Fruit fly (Drosophila melanogaster) whole organism, wandering third instar larva: ENCODE data around the gene Jwa.

Source experiments
- CG32264 ChIP-seq: fragments of 200-800 bp; sonication (Bioruptor generic); optimal IDR thresholded peaks from 2 replicates; lab custom pipeline; 2016; ENCODE audit warnings: missing biosample characterization, missing genetic modification characterization
- CG9705 ChIP-seq: fragments of 200-800 bp; sonication (Bioruptor generic); optimal IDR thresholded peaks from 2 replicates; lab custom pipeline; 2018; ENCODE audit warnings: missing biosample characterization, mild to moderate bottlenecking, missing genetic modification characterization
- CrebA ChIP-seq: fragments of 200-800 bp; sonication (Bioruptor generic); optimal IDR thresholded peaks from 2 replicates; lab custom pipeline; 2016; ENCODE audit warnings: missing biosample characterization, mild to moderate bottlenecking, missing genetic modification characterization, borderline replicate concordance
- Dfd ChIP-seq: fragments of >200 bp; optimal IDR thresholded peaks from 2 replicates; lab custom pipeline; 2017; ENCODE audit warnings: missing biosample characterization, missing genetic modification characterization
- Dif ChIP-seq: fragments of 200-275, 200-300 bp; sonication (Bioruptor generic); optimal IDR thresholded peaks from 2 replicates; lab custom pipeline; 2018; ENCODE audit warnings: missing biosample characterization, missing genetic modification characterization; ENCODE audit not compliant: partially characterized antibody
- GATAd ChIP-seq: sonication (Bioruptor generic); optimal IDR thresholded peaks from 2 replicates; lab custom pipeline; 2016; ENCODE audit warnings: missing biosample characterization, missing genetic modification characterization
- HLH106 ChIP-seq: fragments of 200-800 bp; optimal IDR thresholded peaks from 3 replicates; lab custom pipeline; 2019; ENCODE audit warnings: missing biosample characterization, mild to moderate bottlenecking, missing genetic modification characterization, moderate library complexity
- Hnf4 ChIP-seq: fragments of 200-800 bp; sonication (Bioruptor generic); optimal IDR thresholded peaks from 2 replicates; lab custom pipeline; 2016; ENCODE audit warnings: missing biosample characterization, mild to moderate bottlenecking, missing genetic modification characterization
- Hr78 ChIP-seq: fragments of >200 bp; optimal IDR thresholded peaks from 2 replicates; lab custom pipeline; 2017; ENCODE audit warnings: missing biosample characterization, missing genetic modification characterization
- Hr83 ChIP-seq: fragments of 200-300 bp; sonication (Bioruptor generic); optimal IDR thresholded peaks from 2 replicates; lab custom pipeline; 2016; ENCODE audit warnings: missing biosample characterization, mild to moderate bottlenecking, missing genetic modification characterization, moderate library complexity; ENCODE audit not compliant: poor library complexity, severe bottlenecking
- Jra ChIP-seq: sonication (Bioruptor generic); optimal IDR thresholded peaks from 2 replicates; lab custom pipeline; 2016; ENCODE audit warnings: missing biosample characterization, missing genetic modification characterization
- Mio ChIP-seq: sonication (Bioruptor generic); optimal IDR thresholded peaks from 2 replicates; lab custom pipeline; 2016; ENCODE audit warnings: missing biosample characterization, missing genetic modification characterization
- Myc ChIP-seq: fragments of >200 bp; optimal IDR thresholded peaks from 2 replicates; lab custom pipeline; 2017
- N ChIP-seq: fragments of >200 bp; optimal IDR thresholded peaks from 2 replicates; lab custom pipeline; 2018; ENCODE audit warnings: missing biosample characterization, missing external identifiers, missing genetic modification characterization
- OdsH ChIP-seq: fragments of 200-800 bp; sonication (Bioruptor generic); optimal IDR thresholded peaks from 2 replicates; lab custom pipeline; 2016; ENCODE audit warnings: missing biosample characterization, mild to moderate bottlenecking, missing genetic modification characterization
- Rel ChIP-seq, 2 experiments: fragments of 200-800 bp; sonication (Bioruptor generic) in 1 of 2; optimal IDR thresholded peaks; 2 replicates in 1 of 2; 3 replicates in 1 of 2; lab custom pipeline; 2016 to 2019; ENCODE audit warnings: mild to moderate bottlenecking in 2 of 2, missing biosample characterization in 2 of 2, missing genetic modification characterization in 2 of 2, moderate library complexity in 1 of 2
- Sp1 ChIP-seq: fragments of 200-800 bp; sonication (Bioruptor generic); optimal IDR thresholded peaks from 3 replicates; lab custom pipeline; 2019; ENCODE audit warnings: missing biosample characterization, mild to moderate bottlenecking, missing genetic modification characterization, moderate library complexity
- Vsx2 ChIP-seq: fragments of 200-300, 225-300 bp; sonication (Bioruptor generic); optimal IDR thresholded peaks from 2 replicates; lab custom pipeline; 2018; ENCODE audit warnings: missing biosample characterization, missing genetic modification characterization; ENCODE audit not compliant: partially characterized antibody
- br ChIP-seq: fragments of 200-800 bp; sonication (Bioruptor generic); optimal IDR thresholded peaks from 2 replicates; lab custom pipeline; 2016; ENCODE audit warnings: missing biosample characterization, missing genetic modification characterization
- brk ChIP-seq: fragments of 200-800 bp; sonication (Bioruptor generic); optimal IDR thresholded peaks from 2 replicates; lab custom pipeline; 2016; ENCODE audit warnings: missing biosample characterization, mild to moderate bottlenecking, missing genetic modification characterization
- dl ChIP-seq, 2 experiments: fragments of 175-275, 200-275 bp in 1 of 2; fragments of 200-275 bp in 1 of 2; sonication (Bioruptor generic); optimal IDR thresholded peaks; lab custom pipeline; 2018; ENCODE audit warnings: mild to moderate bottlenecking in 2 of 2, missing biosample characterization in 2 of 2, missing genetic modification characterization in 2 of 2, moderate library complexity in 2 of 2; ENCODE audit not compliant: partially characterized antibody in 2 of 2, insufficient read depth in 1 of 2
- dmrt93B ChIP-seq: fragments of 200-800 bp; sonication (Bioruptor generic); optimal IDR thresholded peaks from 2 replicates; lab custom pipeline; 2018; ENCODE audit warnings: missing biosample characterization, mild to moderate bottlenecking, missing genetic modification characterization
- dsf ChIP-seq: sonication (Bioruptor generic); optimal IDR thresholded peaks from 2 replicates; lab custom pipeline; 2016; ENCODE audit warnings: missing biosample characterization, missing genetic modification characterization, borderline replicate concordance
- ey ChIP-seq: fragments of 200-800 bp; sonication (Bioruptor generic); optimal IDR thresholded peaks from 2 replicates; lab custom pipeline; 2016; ENCODE audit warnings: missing biosample characterization, missing genetic modification characterization
- foxo ChIP-seq, 2 experiments: fragments of 200-800 bp; sonication (Bioruptor generic); optimal IDR thresholded peaks; 2 replicates in 1 of 2; 3 replicates in 1 of 2; lab custom pipeline; 2016 to 2017; ENCODE audit warnings: missing biosample characterization in 2 of 2, missing genetic modification characterization in 2 of 2
- fru ChIP-seq: fragments of 200-800 bp; sonication (Bioruptor generic); optimal IDR thresholded peaks from 3 replicates; lab custom pipeline; 2016; ENCODE audit warnings: missing biosample characterization, mild to moderate bottlenecking, missing genetic modification characterization
- h ChIP-seq: fragments of 200-800 bp; sonication (Bioruptor generic); optimal IDR thresholded peaks from 3 replicates; lab custom pipeline; 2016; ENCODE audit warnings: missing biosample characterization, mild to moderate bottlenecking, missing genetic modification characterization
- jim ChIP-seq: fragments of 175-275, 200-325 bp; sonication (Bioruptor generic); optimal IDR thresholded peaks from 2 replicates; lab custom pipeline; 2016; ENCODE audit warnings: missing biosample characterization, mild to moderate bottlenecking, missing genetic modification characterization
- lola ChIP-seq: fragments of >200 bp; optimal IDR thresholded peaks from 2 replicates; lab custom pipeline; 2017; ENCODE audit warnings: missing biosample characterization, missing genetic modification characterization
- pan ChIP-seq: fragments of >200 bp; optimal IDR thresholded peaks from 2 replicates; lab custom pipeline; 2017
- psq ChIP-seq: fragments of 200-800 bp; sonication (Bioruptor generic); optimal IDR thresholded peaks from 3 replicates; lab custom pipeline; 2017; ENCODE audit warnings: missing biosample characterization, mild to moderate bottlenecking, missing genetic modification characterization, moderate library complexity
- rgr ChIP-seq: fragments of 200-800 bp; sonication (Bioruptor generic); optimal IDR thresholded peaks from 3 replicates; lab custom pipeline; 2016; ENCODE audit warnings: missing biosample characterization, mild to moderate bottlenecking, missing genetic modification characterization
- sage ChIP-seq: fragments of 200-800 bp; sonication (Bioruptor generic); optimal IDR thresholded peaks from 2 replicates; lab custom pipeline; 2016; ENCODE audit warnings: missing biosample characterization, mild to moderate bottlenecking, missing genetic modification characterization
- sv ChIP-seq: fragments of 200-800 bp; sonication (Bioruptor generic); optimal IDR thresholded peaks from 3 replicates; lab custom pipeline; 2016; ENCODE audit warnings: missing biosample characterization, missing genetic modification characterization
- tai ChIP-seq: sonication (Bioruptor generic); optimal IDR thresholded peaks from 2 replicates; lab custom pipeline; 2016; ENCODE audit warnings: missing biosample characterization, missing genetic modification characterization
- usp ChIP-seq: fragments of >200 bp; optimal IDR thresholded peaks from 2 replicates; lab custom pipeline; 2017; ENCODE audit warnings: missing biosample characterization, missing genetic modification characterization
- woc ChIP-seq: sonication (Bioruptor generic); optimal IDR thresholded peaks from 2 replicates; lab custom pipeline; 2016; ENCODE audit warnings: missing biosample characterization, mild to moderate bottlenecking, missing genetic modification characterization

Gene Jwa

DNA sequence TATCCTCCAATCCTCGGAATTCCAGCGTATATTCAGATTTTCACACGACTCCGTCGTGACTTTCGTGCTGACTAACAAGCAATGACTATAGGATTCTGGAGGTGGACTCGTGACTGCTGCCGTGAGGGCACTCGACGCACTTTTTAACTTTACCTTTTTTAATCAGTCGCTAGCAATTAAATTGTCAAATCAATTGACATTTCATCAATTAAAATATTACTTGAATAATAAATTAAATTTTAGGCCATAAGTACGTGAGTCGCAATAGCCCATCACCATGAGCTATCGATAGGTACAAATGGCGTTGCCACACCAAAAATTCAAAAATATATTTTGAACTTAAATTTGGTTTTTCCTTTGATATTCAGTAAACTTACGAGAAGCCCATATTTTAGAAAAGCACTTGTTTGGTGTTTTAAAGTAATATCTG, at the start of gene Jwa:
Gene Jwa, minus strand, starts transcription at position 87 of the 430 bp plus-strand sequence.
- peak; percentile 90 for TF ChIP-seq h (GFP tag; lab: Kevin White, UChicago)
- TF ChIP-seq OdsH (GFP tag; lab: Kevin White, UChicago), result peak; percentile 90
- peak; percentile 98 for TF ChIP-seq Hnf4 (GFP tag; lab: Kevin White, UChicago)
- TF ChIP-seq usp (GFP tag; lab: Kevin White, UChicago), result no peak
- no peak for TF ChIP-seq N (GFP tag; lab: Kevin White, UChicago)
- peak; percentile 88 for TF ChIP-seq woc (GFP tag; lab: Kevin White, UChicago)
- peak; percentile 92 for TF ChIP-seq fru (GFP tag; lab: Kevin White, UChicago)
- TF ChIP-seq HLH106 (tag; lab: Kevin White, UChicago), result peak; percentile 84
- TF ChIP-seq brk, result no peak
- no peak for TF ChIP-seq Dfd
- no peak for TF ChIP-seq Dif (GFP tag; lab: Kevin White, UChicago)
- peak; percentile 94 for TF ChIP-seq dsf
- no peak for TF ChIP-seq tai (GFP tag; lab: Kevin White, UChicago)
- peak; percentile 88 for TF ChIP-seq psq (GFP tag; lab: Kevin White, UChicago)
- peak; percentile 97 for TF ChIP-seq Jra (GFP tag; lab: Kevin White, UChicago)
- TF ChIP-seq ey (GFP tag; lab: Kevin White, UChicago), result peak; percentile 91
- TF ChIP-seq Rel (GFP tag; optimal IDR thresholded peaks at IDR 0.05; lab: Kevin White, UChicago), result no peak
- peak; percentile 70 for TF ChIP-seq Rel (tag; optimal IDR thresholded peaks at IDR 0.05; lab: Kevin White, UChicago)
- TF ChIP-seq foxo (GFP tag; optimal IDR thresholded peaks at IDR 0.05; lab: Kevin White, UChicago), result peak; percentile 85 to 98
- peak; percentile 37 for TF ChIP-seq Hr83 (GFP tag; lab: Kevin White, UChicago)
- peak; percentile 68 for TF ChIP-seq dmrt93B
- peak; percentile 78 for TF ChIP-seq Mio
- TF ChIP-seq CG32264 (GFP tag; lab: Kevin White, UChicago), result peak; percentile 65
- peak; percentile 93 for TF ChIP-seq Sp1 (GFP tag; lab: Kevin White, UChicago)
- peak; percentile 96 for TF ChIP-seq br (GFP tag; lab: Kevin White, UChicago)
- no peak for TF ChIP-seq lola (GFP tag; lab: Kevin White, UChicago)
- peak; percentile 89 for TF ChIP-seq sv (GFP tag; lab: Kevin White, UChicago)
- TF ChIP-seq rgr, result peak; percentile 98
- peak; percentile 74 for TF ChIP-seq CG9705
- peak; percentile 27 for TF ChIP-seq jim
- TF ChIP-seq sage (GFP tag; lab: Kevin White, UChicago), result peak; percentile 57

DNA sequence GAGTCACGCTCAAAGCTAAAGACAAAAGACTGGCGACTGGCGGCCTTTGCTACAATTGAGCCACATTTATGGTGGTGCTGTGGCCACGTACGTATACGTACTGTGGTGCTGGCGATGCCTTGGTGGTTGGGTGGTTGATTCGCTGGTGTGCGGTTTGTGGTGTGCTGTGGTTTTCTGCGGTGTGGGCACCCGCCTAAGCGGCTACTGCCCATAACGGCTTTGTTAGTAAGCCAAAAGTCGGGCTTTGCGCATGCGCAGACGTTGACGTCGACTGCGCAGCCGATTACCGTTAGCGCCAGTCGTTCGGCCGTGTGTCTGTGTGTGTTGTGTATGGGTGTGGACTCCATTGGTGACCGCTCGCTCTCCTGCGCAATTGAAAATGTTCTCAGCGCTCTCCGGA, 47.7 kb upstream of the Jwa start:
- TF ChIP-seq Dfd (no peak), N (GFP tag; lab: Kevin White, UChicago) (no peak), dsf (no peak), ey (GFP tag; lab: Kevin White, UChicago) (no peak), fru (GFP tag; lab: Kevin White, UChicago) (no peak), Hr83 (GFP tag; lab: Kevin White, UChicago) (no peak), OdsH (GFP tag; lab: Kevin White, UChicago) (no peak), sv (GFP tag; lab: Kevin White, UChicago) (no peak), Dif (GFP tag; lab: Kevin White, UChicago) (no peak), Vsx2 (GFP tag; lab: Kevin White, UChicago) (no peak), h (GFP tag; lab: Kevin White, UChicago) (no peak), Sp1 (GFP tag; lab: Kevin White, UChicago) (no peak), woc (GFP tag; lab: Kevin White, UChicago) (no peak), br (GFP tag; lab: Kevin White, UChicago) (no peak), Hr78 (no peak), GATAd (GFP tag; lab: Kevin White, UChicago) (no peak), usp (GFP tag; lab: Kevin White, UChicago) (no peak), CG32264 (GFP tag; lab: Kevin White, UChicago) (no peak)
- TF ChIP-seq, all 38 proteins: peak for 0

DNA sequence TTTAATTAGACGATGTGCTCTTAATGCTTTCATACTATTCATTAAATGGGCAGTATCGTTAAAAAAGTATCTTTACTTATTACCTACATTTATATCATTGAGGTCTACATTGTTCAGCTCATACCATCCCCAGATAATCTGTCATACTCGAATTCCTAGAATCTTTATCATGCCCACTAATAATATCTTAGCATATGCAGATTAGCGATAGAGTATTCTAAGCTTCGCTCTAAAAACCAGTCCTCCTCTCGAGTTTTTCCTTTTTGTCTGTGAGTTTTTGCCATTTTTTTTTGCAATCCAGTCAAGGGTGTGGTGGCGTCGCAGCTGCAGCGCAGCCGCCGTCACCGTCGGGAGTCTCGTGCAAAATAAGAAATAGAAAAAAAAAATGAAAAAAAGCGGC, 47.3 kb upstream of the Jwa start:
- TF ChIP-seq CrebA (GFP tag; lab: Kevin White, UChicago) (no peak), br (GFP tag; lab: Kevin White, UChicago) (no peak), sv (GFP tag; lab: Kevin White, UChicago) (no peak), Hnf4 (GFP tag; lab: Kevin White, UChicago) (no peak), sage (GFP tag; lab: Kevin White, UChicago) (no peak), OdsH (GFP tag; lab: Kevin White, UChicago) (no peak), pan (no peak), dl (GFP tag; optimal IDR thresholded peaks at IDR 0.05; lab: Kevin White, UChicago; ENCODE audit: insufficient read depth in 1 of 2, partially characterized antibody in 2 of 2) (no peak), brk (no peak), Myc (lab: Kevin White, UChicago) (no peak), lola (GFP tag; lab: Kevin White, UChicago) (no peak), h (GFP tag; lab: Kevin White, UChicago) (no peak)
- TF ChIP-seq, all 38 proteins: peak for 0
